Worm (Caenorhabditis elegans) whole organism, young adult: ENCODE results near the gene C36H8.1.
A peak's percentile ranks its signal among the peaks of the same experiment; 100 is the strongest.

Experiments used
- F23B12.7 ChIP-seq: sonication (generic microtip); optimal IDR thresholded peaks from 2 replicates; lab custom pipeline; 2017; ENCODE audit warnings: missing genetic modification characterization, mild to moderate bottlenecking, missing compliant biosample characterization, antibody characterized with exemption, moderate library complexity; ENCODE audit not compliant: insufficient read depth
- F39B2.1 ChIP-seq: fragments of 200-800 bp; sonication (Bioruptor generic); IDR thresholded peaks from 2 replicates; pipeline ENCODE4 v1.3.6; 2022; ENCODE audit warnings: missing genetic modification reagents, missing genetic modification characterization, missing compliant biosample characterization
- F52B5.7 ChIP-seq: sonication (generic microtip); optimal IDR thresholded peaks from 2 replicates; lab custom pipeline; 2016; ENCODE audit warnings: mild to moderate bottlenecking, missing genetic modification characterization, missing compliant biosample characterization
- F57A8.1 ChIP-seq: fragments of 200-800 bp; sonication (Bioruptor generic); optimal IDR thresholded peaks from 2 replicates; lab custom pipeline; 2018; ENCODE audit warnings: mild to moderate bottlenecking, missing genetic modification characterization, moderate library complexity, missing compliant biosample characterization
- F57C9.4 ChIP-seq: sonication (generic microtip); optimal IDR thresholded peaks from 2 replicates; lab custom pipeline; 2017; ENCODE audit warnings: mild to moderate bottlenecking, missing genetic modification characterization, missing compliant biosample characterization
- K11D2.4 ChIP-seq: fragments of 200-800 bp; sonication (Bioruptor generic); IDR thresholded peaks from 2 replicates; pipeline ENCODE4 v1.3.6; 2022; ENCODE audit warnings: missing genetic modification reagents, missing genetic modification characterization, missing compliant biosample characterization
- T07F8.4 ChIP-seq: sonication (generic microtip); optimal IDR thresholded peaks from 2 replicates; lab custom pipeline; 2016; ENCODE audit warnings: mild to moderate bottlenecking, missing genetic modification characterization, moderate library complexity, missing compliant biosample characterization
- ZK185.1 ChIP-seq: sonication (generic microtip); optimal IDR thresholded peaks from 2 replicates; lab custom pipeline; 2016; ENCODE audit warnings: mild to moderate bottlenecking, missing genetic modification characterization, missing compliant biosample characterization; ENCODE audit not compliant: poor library complexity, severe bottlenecking
- attf-5 ChIP-seq: fragments of 200-800 bp; sonication (Bioruptor generic); optimal IDR thresholded peaks from 2 replicates; lab custom pipeline; 2018; ENCODE audit warnings: mild to moderate bottlenecking, missing genetic modification characterization, missing compliant biosample characterization
- bed-1 ChIP-seq: fragments of 200-800 bp; sonication (Bioruptor generic); IDR thresholded peaks from 2 replicates; pipeline ENCODE4 v1.3.6; 2022; ENCODE audit warnings: missing genetic modification reagents, missing genetic modification characterization, missing compliant biosample characterization
- cebp-1 ChIP-seq, 2 experiments: fragments of 200-800 bp in 1 of 2; sonication (Bioruptor generic) in 1 of 2; sonication (generic microtip) in 1 of 2; IDR thresholded peaks in 1 of 2; optimal IDR thresholded peaks in 1 of 2; 2 replicates each; pipeline versions ENCODE4 v1.3.6 to Lab custom; 2017 to 2022; ENCODE audit warnings: missing compliant biosample characterization in 2 of 2, missing genetic modification characterization in 2 of 2, mild to moderate bottlenecking in 1 of 2, missing genetic modification reagents in 1 of 2, moderate library complexity in 1 of 2
- cebp-2 ChIP-seq: fragments of 200-800 bp; sonication (Bioruptor generic); IDR thresholded peaks from 2 replicates; pipeline ENCODE4 v1.3.6; 2022; ENCODE audit warnings: missing genetic modification characterization, missing compliant biosample characterization
- ceh-27 ChIP-seq: fragments of 200-800 bp; sonication (Bioruptor generic); optimal IDR thresholded peaks from 2 replicates; lab custom pipeline; 2018; ENCODE audit warnings: mild to moderate bottlenecking, missing genetic modification characterization, moderate library complexity, missing compliant biosample characterization
- ceh-58 ChIP-seq: fragments of 200-800 bp; sonication (Bioruptor generic); IDR thresholded peaks from 2 replicates; pipeline ENCODE4 v1.3.6; 2022; ENCODE audit warnings: missing genetic modification characterization, missing compliant biosample characterization
- chd-7 ChIP-seq: sonication (generic microtip); optimal IDR thresholded peaks from 2 replicates; lab custom pipeline; 2016; ENCODE audit warnings: mild to moderate bottlenecking, missing genetic modification characterization, moderate library complexity, missing compliant biosample characterization
- efl-1 ChIP-seq: fragments of 150-350 bp; optimal IDR thresholded peaks from 2 replicates; lab custom pipeline; 2014; ENCODE audit warnings: missing biosample characterization, missing genetic modification reagents, missing genetic modification characterization
- fkh-3 ChIP-seq: sonication (generic microtip); optimal IDR thresholded peaks from 2 replicates; lab custom pipeline; 2016; ENCODE audit warnings: mild to moderate bottlenecking, missing genetic modification characterization, missing compliant biosample characterization
- gei-17 ChIP-seq: fragments of 200-800 bp; sonication (Bioruptor generic); optimal IDR thresholded peaks from 2 replicates; lab custom pipeline; 2018; ENCODE audit warnings: mild to moderate bottlenecking, missing genetic modification characterization, missing compliant biosample characterization
- hrde-1 ChIP-seq: sonication (generic microtip); optimal IDR thresholded peaks from 2 replicates; lab custom pipeline; 2016; ENCODE audit warnings: missing genetic modification characterization, mild to moderate bottlenecking, missing compliant biosample characterization, moderate library complexity, missing genotype, missing genetic modification reagents, borderline replicate concordance
- lir-1 ChIP-seq: fragments of 200-800 bp; sonication (Bioruptor generic); conservative IDR thresholded peaks from 2 replicates; pipeline ENCODE4 v1.3.6; 2022; ENCODE audit warnings: missing genetic modification reagents, missing genetic modification characterization, missing compliant biosample characterization
- lsl-1 ChIP-seq: fragments of 200-800 bp; sonication (Bioruptor generic); optimal IDR thresholded peaks from 2 replicates; lab custom pipeline; 2018; ENCODE audit warnings: mild to moderate bottlenecking, missing genetic modification characterization, moderate library complexity, missing compliant biosample characterization
- lsy-27 ChIP-seq: sonication (generic microtip); optimal IDR thresholded peaks from 2 replicates; lab custom pipeline; 2017; ENCODE audit warnings: missing genetic modification characterization, mild to moderate bottlenecking, missing compliant biosample characterization, antibody characterized with exemption, missing genotype, borderline replicate concordance; ENCODE audit not compliant: insufficient read depth
- madf-10 ChIP-seq: sonication (generic microtip); optimal IDR thresholded peaks from 2 replicates; lab custom pipeline; 2016; ENCODE audit warnings: mild to moderate bottlenecking, missing genetic modification characterization, missing compliant biosample characterization
- mcd-1 ChIP-seq: fragments of 200-800 bp; sonication (Bioruptor generic); IDR thresholded peaks from 2 replicates; pipeline ENCODE4 v1.3.6; 2022; ENCODE audit warnings: missing genetic modification reagents, missing genetic modification characterization, missing compliant biosample characterization
- mes-4 ChIP-seq: sonication (generic microtip); optimal IDR thresholded peaks from 2 replicates; lab custom pipeline; 2016; ENCODE audit warnings: missing genotype, missing genetic modification characterization, missing compliant biosample characterization
- mxl-1 ChIP-seq: sonication (generic microtip); optimal IDR thresholded peaks from 2 replicates; lab custom pipeline; 2016; ENCODE audit warnings: missing genetic modification characterization, missing compliant biosample characterization
- nfya-2 ChIP-seq: fragments of 200-800 bp; sonication (Bioruptor generic); IDR thresholded peaks from 2 replicates; pipeline ENCODE4 v1.3.6; 2022; ENCODE audit warnings: missing genetic modification reagents, missing genetic modification characterization, missing compliant biosample characterization
- pbrm-1 ChIP-seq: fragments of 200-800 bp; sonication (Bioruptor generic); IDR thresholded peaks from 2 replicates; pipeline ENCODE4 v1.3.6; 2022; ENCODE audit warnings: missing genetic modification reagents, missing genetic modification characterization, missing compliant biosample characterization
- rpc-1 ChIP-seq, 2 experiments: fragments of 150-350 bp in 1 of 2; sonication (generic microtip) in 1 of 2; optimal IDR thresholded peaks; 2 replicates each; lab custom pipeline; 2014 to 2018; ENCODE audit warnings: missing biosample characterization in 1 of 2, missing genetic modification characterization in 1 of 2, missing genetic modification reagents in 1 of 2, missing genotype in 1 of 2
- sdz-38 ChIP-seq: sonication (generic microtip); optimal IDR thresholded peaks from 2 replicates; lab custom pipeline; 2016; ENCODE audit warnings: missing genotype, missing genetic modification characterization, missing compliant biosample characterization
- snpc-4 ChIP-seq, 5 experiments: fragments of 150-350 bp in 1 of 5; sonication (generic microtip) in 4 of 5; optimal IDR thresholded peaks; 2 replicates each; lab custom pipeline; 2014 to 2018; ENCODE audit warnings: missing genetic modification characterization in 5 of 5, missing biosample characterization in 3 of 5, antibody characterized with exemption in 2 of 5, mild to moderate bottlenecking in 2 of 5, missing compliant biosample characterization in 2 of 5, missing genotype in 2 of 5, moderate library complexity in 2 of 5, missing genetic modification reagents in 1 of 5
- sptf-2 ChIP-seq: fragments of 200-800 bp; sonication (Bioruptor generic); optimal IDR thresholded peaks from 2 replicates; lab custom pipeline; 2018; ENCODE audit warnings: mild to moderate bottlenecking, missing genetic modification characterization, missing compliant biosample characterization
- tbp1 ChIP-seq: fragments of 200-800 bp; sonication (Bioruptor generic); optimal IDR thresholded peaks from 2 replicates; lab custom pipeline; 2018; ENCODE audit warnings: mild to moderate bottlenecking, missing genetic modification characterization, missing compliant biosample characterization
- tlf-1 ChIP-seq: fragments of 200-800 bp; sonication (Bioruptor generic); optimal IDR thresholded peaks from 2 replicates; lab custom pipeline; 2018; ENCODE audit warnings: mild to moderate bottlenecking, missing genetic modification characterization, missing compliant biosample characterization
- xnd-1 ChIP-seq: sonication (generic microtip); optimal IDR thresholded peaks from 2 replicates; lab custom pipeline; 2016; ENCODE audit warnings: missing genotype, missing genetic modification reagents, missing genetic modification characterization, missing compliant biosample characterization
- zim-3 ChIP-seq: sonication (generic microtip); optimal IDR thresholded peaks from 2 replicates; lab custom pipeline; 2017; ENCODE audit warnings: mild to moderate bottlenecking, missing genetic modification characterization, moderate library complexity, missing compliant biosample characterization
- ztf-3 ChIP-seq: fragments of 200-800 bp; sonication (Bioruptor generic); optimal IDR thresholded peaks from 2 replicates; lab custom pipeline; 2018; ENCODE audit warnings: mild to moderate bottlenecking, missing genetic modification characterization, missing compliant biosample characterization

C36H8.1 gene

DNA sequence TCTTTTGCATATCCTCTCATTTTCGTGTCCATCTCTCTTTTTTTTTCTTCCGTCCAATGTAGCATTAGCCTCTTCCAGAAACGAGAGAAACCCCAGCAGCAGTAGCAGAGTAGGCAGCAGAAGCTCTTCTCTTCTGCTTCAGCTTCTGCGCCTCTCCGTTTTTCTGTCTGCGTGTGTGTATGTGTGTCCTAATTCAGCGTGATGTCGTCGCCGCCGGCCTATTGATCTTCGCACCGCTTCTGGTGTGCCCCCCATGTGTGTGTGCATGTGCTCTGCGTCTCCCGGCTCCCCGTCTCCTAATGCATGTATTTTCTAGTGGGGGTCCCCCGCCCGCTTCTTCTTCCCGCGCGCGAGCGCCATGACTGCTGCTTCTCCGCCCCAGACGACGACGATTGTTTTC lies 26.8 kb upstream of the C36H8.1 start (continued):
- TF ChIP-seq mcd-1 (GFP tag; lab: Robert Waterston, UW): peak; percentile 39
- TF ChIP-seq pbrm-1 (GFP tag; lab: Robert Waterston, UW): 0 out of 2 replicates have a peak, but pooled peaks have one; percentile 57
- TF ChIP-seq F57A8.1 (GFP tag; lab: Kevin White, UChicago): no peak
- no peak for TF ChIP-seq ZK185.1 (tag; lab: Kevin White, UChicago)
- no peak for TF ChIP-seq xnd-1 (tag; lab: Kevin White, UChicago)
- TF ChIP-seq T07F8.4 (tag; lab: Kevin White, UChicago): no peak
- peak; percentile 5 for TF ChIP-seq attf-5 (GFP tag; lab: Kevin White, UChicago)
- no peak for TF ChIP-seq tbp1 (GFP tag; lab: Kevin White, UChicago)
- no peak for TF ChIP-seq rpc-1 (optimal IDR thresholded peaks at IDR 0.05; lab: Kevin White, UChicago)
- TF ChIP-seq rpc-1 (tag; optimal IDR thresholded peaks at IDR 0.05; lab: Kevin White, UChicago): no peak
- peak; percentile 47 for TF ChIP-seq madf-10
- 0 out of 2 replicates have a peak, but pooled peaks have one; percentile 40 for TF ChIP-seq K11D2.4 (GFP tag; lab: Robert Waterston, UW)
- peak; percentile 15 for TF ChIP-seq chd-7
- 0 out of 2 replicates have a peak, but pooled peaks have one; percentile 42 for TF ChIP-seq lir-1 (GFP tag; lab: Robert Waterston, UW)
- TF ChIP-seq lsl-1 (GFP tag; lab: Kevin White, UChicago): no peak
- TF ChIP-seq bed-1 (GFP tag; lab: Robert Waterston, UW): no peak
- TF ChIP-seq zim-3 (tag; lab: Kevin White, UChicago): peak; percentile 24
- TF ChIP-seq cebp-1 (GFP tag; IDR thresholded peaks at IDR 0.05; lab: Robert Waterston, UW): no peak
- peak; percentile 58 for TF ChIP-seq cebp-1 (tag; optimal IDR thresholded peaks at IDR 0.05; lab: Kevin White, UChicago)
- no peak for TF ChIP-seq sptf-2 (GFP tag; lab: Kevin White, UChicago)
- TF ChIP-seq efl-1: no peak
- TF ChIP-seq snpc-4 (GFP tag; optimal IDR thresholded peaks at IDR 0.05; lab: Kevin White, UChicago): no peak
- peak in 1 of 4 experiments; percentile 22 for TF ChIP-seq snpc-4 (tag; optimal IDR thresholded peaks at IDR 0.05; lab: Kevin White, UChicago)

DNA sequence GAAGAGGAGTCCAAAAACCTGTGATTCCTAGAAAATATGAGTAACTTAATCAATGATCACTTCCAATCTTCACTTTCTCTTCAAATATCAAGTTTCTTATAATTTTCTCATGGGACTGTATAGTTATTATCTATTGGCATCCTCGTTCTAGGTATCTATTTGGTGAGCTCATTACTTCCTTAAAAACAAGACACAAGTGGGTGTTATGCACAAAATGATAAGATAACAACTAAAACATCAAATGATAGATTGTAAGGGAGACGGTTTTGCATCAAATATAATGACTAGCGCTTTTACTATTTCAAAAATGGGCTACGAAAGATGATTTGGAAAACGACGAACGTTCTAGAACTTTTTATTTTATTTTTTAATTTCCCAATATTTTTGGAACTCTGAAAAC lies 20.5 kb upstream of the C36H8.1 start, which contains the start of gene ZK897.10:
Gene ZK897.10 (plus strand): TSS at position 285 of the 400 bp plus-strand sequence.
- TF ChIP-seq ceh-58 (no peak), gei-17 (no peak), ceh-27 (GFP tag; lab: Kevin White, UChicago) (no peak), F52B5.7 (tag; lab: Kevin White, UChicago) (no peak), sdz-38 (no peak), mxl-1 (tag; lab: Kevin White, UChicago) (no peak), tlf-1 (GFP tag; lab: Kevin White, UChicago) (no peak), chd-7 (no peak), F23B12.7 (tag; lab: Kevin White, UChicago) (no peak), hrde-1 (no peak), fkh-3 (tag; lab: Kevin White, UChicago) (no peak), mes-4 (no peak)
- TF ChIP-seq, all 124 proteins: peak for 0

DNA sequence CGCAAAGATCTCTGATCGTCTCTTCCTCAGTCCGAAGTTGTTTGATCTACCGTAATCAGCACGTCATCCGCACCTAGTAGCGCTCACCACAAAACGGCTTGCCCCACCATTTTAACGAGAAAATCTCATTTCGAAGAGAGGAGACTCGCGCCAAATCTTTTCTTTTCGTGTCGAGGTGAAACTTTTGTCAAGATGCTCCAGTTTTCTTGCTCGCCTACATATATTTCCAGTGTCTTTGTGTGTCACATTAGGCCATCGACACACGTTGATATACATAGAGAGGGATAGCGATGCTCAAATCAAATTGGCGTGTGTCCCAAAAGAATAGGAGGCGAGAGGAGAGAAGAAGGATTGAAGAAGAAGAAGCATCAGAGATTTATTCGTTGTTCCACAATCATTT lies 18.2 kb upstream of the C36H8.1 start:
- TF ChIP-seq cebp-2 (GFP tag; lab: Robert Waterston, UW) (no peak), F52B5.7 (tag; lab: Kevin White, UChicago) (no peak), F57C9.4 (no peak)
- TF ChIP-seq, all 124 proteins: peak for 0

DNA sequence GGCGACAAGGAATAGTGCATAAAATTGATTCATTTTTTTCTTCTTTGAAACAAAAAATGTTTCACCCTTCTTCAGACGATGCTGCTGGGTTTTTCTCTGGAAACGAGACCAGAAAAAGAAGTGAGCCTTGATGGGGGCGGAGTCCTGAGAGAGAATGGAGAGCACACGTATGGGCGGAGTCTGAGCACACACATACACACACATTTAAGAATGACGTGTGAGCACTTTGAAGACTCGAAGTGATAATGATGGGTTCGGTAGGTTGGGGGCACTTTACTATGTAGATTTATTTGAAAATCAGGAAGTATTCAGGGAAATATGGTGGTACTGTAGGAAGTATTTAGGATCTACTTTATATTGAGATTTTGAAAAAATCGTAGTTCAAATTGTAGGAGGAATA lies 12.9 kb upstream of the C36H8.1 start, which contains the start of gene flp-9:
Gene flp-9 (minus strand): TSS at position 101 of the 400 bp plus-strand sequence.
- TF ChIP-seq ztf-3 (GFP tag; lab: Kevin White, UChicago) (no peak), nfya-2 (GFP tag; lab: Robert Waterston, UW) (no peak), K11D2.4 (GFP tag; lab: Robert Waterston, UW) (no peak), tbp1 (GFP tag; lab: Kevin White, UChicago) (no peak), gei-17 (no peak), lsy-27 (tag; lab: Kevin White, UChicago) (no peak), F39B2.1 (GFP tag; lab: Robert Waterston, UW) (no peak), F23B12.7 (tag; lab: Kevin White, UChicago) (no peak)
